Worm (Caenorhabditis elegans) whole organism, early embryonic: ENCODE results near the gene catp-4.

Experiments used
- B0310.2 ChIP-seq: sonication (generic microtip); optimal IDR thresholded peaks from 2 replicates; lab custom pipeline; 2016; ENCODE audit warnings: mild to moderate bottlenecking, missing genetic modification characterization, missing compliant biosample characterization
- F13C5.2 ChIP-seq: sonication (generic microtip); optimal IDR thresholded peaks from 2 replicates; lab custom pipeline; 2017; ENCODE audit warnings: mild to moderate bottlenecking, missing genetic modification characterization, inconsistent platforms, missing compliant biosample characterization
- aly-1 ChIP-seq: sonication (generic microtip); optimal IDR thresholded peaks from 2 replicates; lab custom pipeline; 2016; ENCODE audit warnings: missing genetic modification characterization, missing compliant biosample characterization
- ama-1 ChIP-seq: fragments of 150-350 bp; optimal IDR thresholded peaks from 2 replicates; lab custom pipeline; 2014
- ceh-13 ChIP-seq: fragments of 200-800 bp; sonication (Bioruptor generic); optimal IDR thresholded peaks from 2 replicates; lab custom pipeline; 2018; ENCODE audit warnings: mild to moderate bottlenecking, missing genetic modification characterization, missing compliant biosample characterization
- ceh-36 ChIP-seq: sonication (generic microtip); optimal IDR thresholded peaks from 2 replicates; lab custom pipeline; 2016; ENCODE audit warnings: missing genetic modification characterization, inconsistent platforms, missing compliant biosample characterization
- ets-7 ChIP-seq: sonication (generic microtip); optimal IDR thresholded peaks from 2 replicates; lab custom pipeline; 2016; ENCODE audit warnings: missing genotype, missing genetic modification characterization, missing compliant biosample characterization
- flt-1 ChIP-seq: fragments of 200-800 bp; sonication (Bioruptor generic); IDR thresholded peaks from 2 replicates; pipeline ENCODE4 v1.3.6; 2022; ENCODE audit warnings: missing genetic modification characterization, missing compliant biosample characterization
- hmbx-1 ChIP-seq: sonication (generic microtip); optimal IDR thresholded peaks from 2 replicates; lab custom pipeline; 2016; ENCODE audit warnings: mild to moderate bottlenecking, missing genetic modification characterization, missing compliant biosample characterization
- hmg-4 ChIP-seq: fragments of 200-800 bp; sonication (Bioruptor generic); optimal IDR thresholded peaks from 2 replicates; lab custom pipeline; 2018; ENCODE audit warnings: mild to moderate bottlenecking, missing genetic modification characterization, missing compliant biosample characterization
- hnd-1 ChIP-seq: sonication (generic microtip); optimal IDR thresholded peaks from 2 replicates; lab custom pipeline; 2016; ENCODE audit warnings: missing genetic modification characterization, missing compliant biosample characterization
- pes-1 ChIP-seq: fragments of 200-800 bp; sonication (Bioruptor generic); IDR thresholded peaks from 2 replicates; pipeline ENCODE4 v1.3.6; 2022; ENCODE audit warnings: missing genetic modification reagents, missing genetic modification characterization, missing compliant biosample characterization
- scrt-1 ChIP-seq: fragments of 200-800 bp; sonication (Bioruptor generic); IDR thresholded peaks from 2 replicates; pipeline ENCODE4 v1.3.6; 2022; ENCODE audit warnings: missing genetic modification characterization, missing compliant biosample characterization
- sea-1 ChIP-seq: fragments of 200-800 bp; sonication (Bioruptor generic); conservative IDR thresholded peaks from 2 replicates; pipeline ENCODE4 v1.3.6; 2022; ENCODE audit warnings: missing genetic modification characterization, missing compliant biosample characterization
- tbx-11 ChIP-seq: fragments of 200-800 bp; sonication (Bioruptor generic); IDR thresholded peaks from 2 replicates; pipeline ENCODE4 v1.3.6; 2022; ENCODE audit warnings: missing genetic modification characterization, missing compliant biosample characterization
- tbx-37 ChIP-seq: fragments of 200-800 bp; sonication (Bioruptor generic); conservative IDR thresholded peaks from 2 replicates; pipeline ENCODE4 v1.3.6; 2022; ENCODE audit warnings: missing genetic modification reagents, missing genetic modification characterization, missing compliant biosample characterization
- tra-4 ChIP-seq: sonication (generic microtip); optimal IDR thresholded peaks from 2 replicates; lab custom pipeline; 2017; ENCODE audit warnings: missing genetic modification characterization, missing compliant biosample characterization

catp-4 gene

DNA sequence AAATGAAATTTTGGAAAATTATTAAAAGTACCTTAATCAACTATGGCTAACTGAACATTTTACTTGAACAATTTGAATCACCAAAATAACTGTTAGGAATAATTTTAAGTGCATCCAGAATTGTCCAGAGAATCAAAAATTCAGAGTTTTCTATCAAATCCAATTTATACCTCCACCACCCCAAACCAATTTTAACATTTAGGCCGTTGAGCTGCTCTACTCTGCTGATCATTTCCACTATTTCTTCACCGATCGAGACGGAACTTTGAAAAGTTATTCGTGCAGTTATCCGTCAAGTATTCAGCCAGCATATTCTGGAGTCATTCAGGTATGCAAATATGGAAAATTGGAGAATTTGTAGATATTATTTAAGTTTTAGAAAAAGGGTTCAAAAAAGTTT lies 15.1 kb downstream of the catp-4 start:
- TF ChIP-seq sea-1 (GFP tag; lab: Robert Waterston, UW), result no peak
- no peak for TF ChIP-seq tbx-11
- TF ChIP-seq ceh-13 (GFP tag; lab: Kevin White, UChicago), result no peak
- TF ChIP-seq hnd-1 (tag; lab: Kevin White, UChicago), result no peak
- no peak for TF ChIP-seq tra-4 (tag; lab: Kevin White, UChicago)
- no peak for TF ChIP-seq flt-1 (GFP tag; lab: Robert Waterston, UW)
- TF ChIP-seq ceh-36 (tag; lab: Kevin White, UChicago), result no peak
- no peak for TF ChIP-seq B0310.2 (tag; lab: Kevin White, UChicago)

DNA sequence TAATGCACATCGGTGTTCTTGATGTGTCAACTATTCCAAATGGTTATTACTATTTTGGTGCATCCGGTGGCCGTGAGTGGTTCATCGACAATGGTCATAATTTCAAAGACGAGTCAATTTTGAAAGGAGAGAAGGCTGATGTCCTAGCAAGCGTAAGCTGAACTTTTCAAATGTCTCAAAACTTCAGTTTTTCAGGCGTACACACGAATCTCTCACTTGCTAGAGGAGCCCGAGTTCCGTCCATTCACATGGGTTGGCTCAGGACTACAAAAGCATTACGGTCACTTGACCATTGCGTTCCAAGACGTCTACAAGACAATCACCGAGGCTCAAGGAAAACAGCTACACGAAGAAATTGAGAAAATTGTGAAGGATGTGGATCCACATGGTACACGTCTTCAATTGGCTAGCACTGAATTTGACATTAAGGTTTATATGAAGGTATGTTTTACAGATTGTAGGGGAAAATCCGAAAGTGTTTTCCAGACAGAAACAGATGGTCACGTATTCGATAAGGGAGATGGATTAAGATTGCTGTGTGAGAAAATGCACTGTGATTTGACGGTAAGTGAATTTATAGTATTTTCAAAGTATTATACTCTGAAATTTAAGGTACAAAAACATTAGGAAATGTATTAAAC lies 16.0 kb downstream of the catp-4 start:
- TF ChIP-seq F13C5.2 (tag; lab: Kevin White, UChicago) (no peak), ama-1 (lab: Kevin White, UChicago) (no peak), sea-1 (GFP tag; lab: Robert Waterston, UW) (no peak), flt-1 (GFP tag; lab: Robert Waterston, UW) (no peak), scrt-1 (no peak), hnd-1 (tag; lab: Kevin White, UChicago) (no peak), ets-7 (tag; lab: Kevin White, UChicago) (no peak), B0310.2 (tag; lab: Kevin White, UChicago) (no peak)

DNA sequence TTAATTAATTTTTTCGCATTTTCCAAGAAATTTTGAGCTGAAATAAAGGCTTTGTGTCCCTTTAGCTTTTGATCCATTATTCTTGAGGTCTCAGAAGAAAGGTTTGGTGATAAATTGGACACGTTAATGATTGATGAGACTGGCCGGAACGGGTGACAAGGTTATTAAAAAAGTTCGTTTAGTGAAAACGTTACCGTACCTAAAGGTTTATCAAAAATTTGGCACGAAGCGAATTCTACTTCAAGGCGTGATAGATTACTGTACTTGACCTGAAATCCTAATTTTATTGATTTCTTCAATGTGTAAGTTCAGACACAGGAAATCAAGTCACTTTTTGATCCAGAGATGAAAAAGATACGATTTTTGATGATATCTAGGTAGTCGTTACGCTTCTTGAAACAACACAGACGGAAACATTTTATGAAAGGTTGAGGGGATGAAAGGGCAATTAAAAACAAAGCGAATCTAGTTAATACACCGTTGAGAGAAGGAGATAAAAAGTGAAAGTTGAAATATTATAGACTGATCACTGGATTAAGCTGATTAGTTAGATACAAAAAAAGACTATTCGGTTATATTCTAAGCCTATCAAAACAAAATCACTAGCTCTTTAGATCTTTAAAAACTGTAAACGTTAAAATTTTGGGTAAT lies 17.2 kb downstream of the catp-4 start:
- TF ChIP-seq tbx-11 (no peak), B0310.2 (tag; lab: Kevin White, UChicago) (no peak), hnd-1 (tag; lab: Kevin White, UChicago) (no peak), scrt-1 (no peak)

DNA sequence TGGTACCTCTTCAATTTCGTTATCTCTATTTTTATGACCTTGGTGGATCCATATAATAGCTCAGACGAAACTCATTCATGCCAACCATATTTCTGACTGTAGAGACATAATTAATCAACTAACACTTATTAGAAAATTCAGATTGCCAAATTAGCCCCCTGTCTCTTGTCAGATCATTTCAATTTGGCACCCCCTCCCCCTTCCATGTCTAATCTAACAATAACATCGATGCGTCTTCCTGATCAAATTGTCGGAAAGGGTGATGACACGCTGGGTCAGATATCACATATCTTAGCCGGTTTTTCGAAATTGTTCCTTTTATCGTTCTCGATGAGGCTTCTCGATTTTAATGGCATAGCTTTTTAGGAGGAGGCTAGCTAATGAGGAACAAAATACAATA lies 17.9 kb downstream of the catp-4 start:
- TF ChIP-seq tbx-37 (GFP tag; lab: Robert Waterston, UW) (no peak), sea-1 (GFP tag; lab: Robert Waterston, UW) (no peak), ama-1 (lab: Kevin White, UChicago) (no peak)

DNA sequence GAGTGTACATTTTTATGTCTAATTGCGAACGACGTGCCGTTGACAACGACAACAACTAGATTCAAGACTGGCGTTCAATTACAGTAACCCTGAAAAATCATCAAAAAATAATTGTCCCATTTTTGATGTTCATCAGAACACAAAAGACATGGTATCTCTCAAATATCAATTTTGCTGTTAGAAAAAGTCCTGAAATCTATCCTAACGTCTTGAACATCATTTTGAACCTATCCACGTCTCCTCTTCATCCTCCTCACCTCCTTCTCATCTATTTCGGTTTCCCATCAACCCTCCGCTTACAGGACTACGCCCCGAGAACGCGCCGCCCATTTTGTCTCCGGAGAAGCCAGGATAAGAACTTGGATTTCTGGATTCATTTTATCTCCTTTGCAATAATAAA lies 22.4 kb downstream of the catp-4 start, which contains the start of gene mltn-9:
mltn-9 (plus strand) TSS at position 301 of the 400 bp plus-strand sequence.
- no peak for TF ChIP-seq tbx-37 (GFP tag; lab: Robert Waterston, UW)
- TF ChIP-seq B0310.2 (tag; lab: Kevin White, UChicago), result no peak
- TF ChIP-seq hnd-1 (tag; lab: Kevin White, UChicago), result no peak
- TF ChIP-seq scrt-1, result no peak
- no peak for TF ChIP-seq hmg-4 (GFP tag; lab: Kevin White, UChicago)

DNA sequence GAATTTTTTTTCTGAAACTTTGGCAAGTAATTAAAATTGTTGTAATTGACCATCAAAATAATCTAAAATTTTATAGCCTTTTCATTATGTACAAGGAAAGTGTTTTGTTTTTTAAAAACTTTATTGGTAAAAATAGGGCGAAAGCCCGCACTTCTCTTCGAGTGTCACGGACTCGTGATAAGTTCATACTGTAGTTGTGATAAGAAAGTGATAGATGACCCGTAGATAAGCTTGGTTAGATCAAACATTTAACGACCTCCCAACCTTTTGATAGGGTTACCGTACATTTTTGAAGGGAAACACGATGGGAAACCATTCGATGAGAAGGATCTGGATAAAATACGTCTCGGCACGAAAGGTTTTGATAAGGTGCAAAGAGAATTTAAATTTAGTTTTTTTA lies 23.0 kb downstream of the catp-4 start:
- TF ChIP-seq hnd-1 (tag; lab: Kevin White, UChicago) (no peak), aly-1 (tag; lab: Kevin White, UChicago) (no peak)

DNA sequence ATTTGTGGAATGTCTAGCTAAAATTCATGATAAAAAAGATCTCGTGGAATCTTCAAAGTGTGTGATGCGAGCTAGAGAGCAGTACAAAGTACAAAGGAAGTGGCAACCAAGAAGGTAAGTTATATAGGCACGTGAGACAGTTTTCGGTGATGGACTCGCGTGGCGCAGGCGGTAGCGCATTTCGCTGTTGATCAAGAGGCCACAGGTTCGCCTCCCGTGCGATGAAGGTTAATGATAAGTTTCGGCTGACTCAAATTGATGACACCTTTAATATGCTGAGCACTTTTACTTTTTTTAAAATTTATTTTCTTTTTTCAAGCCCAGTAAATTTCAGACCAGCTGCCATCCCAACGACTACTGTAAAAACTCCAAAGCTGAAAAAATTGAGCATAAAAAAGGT lies 23.5 kb downstream of the catp-4 start:
- TF ChIP-seq B0310.2 (tag; lab: Kevin White, UChicago) (no peak), pes-1 (0 out of 2 replicates have a peak, but pooled peaks have one; percentile 25)

DNA sequence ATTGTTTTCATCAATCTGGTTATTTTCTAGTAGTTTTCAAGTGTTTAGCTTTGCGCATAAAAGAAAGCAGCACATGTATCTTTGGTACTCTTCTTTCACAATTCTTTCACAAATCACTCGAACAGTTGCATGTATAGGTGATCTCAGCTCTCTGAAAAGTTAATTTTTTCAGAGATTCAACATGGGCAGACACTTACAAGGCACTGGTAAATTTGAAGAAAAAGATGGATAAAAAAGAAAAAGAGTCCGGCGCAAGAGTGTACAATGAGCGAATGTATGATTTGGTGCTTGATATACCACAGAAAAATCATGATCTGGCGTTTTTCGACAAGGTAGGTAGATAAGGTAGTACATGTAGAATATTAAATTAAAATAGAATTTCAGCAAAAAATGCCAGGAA lies 24.8 kb downstream of the catp-4 start:
- TF ChIP-seq F13C5.2 (tag; lab: Kevin White, UChicago) (no peak), ets-7 (tag; lab: Kevin White, UChicago) (no peak), hmg-4 (GFP tag; lab: Kevin White, UChicago) (no peak), pes-1 (no peak), tra-4 (tag; lab: Kevin White, UChicago) (no peak), scrt-1 (no peak), tbx-11 (no peak), flt-1 (GFP tag; lab: Robert Waterston, UW) (no peak), hmbx-1 (no peak)

DNA sequence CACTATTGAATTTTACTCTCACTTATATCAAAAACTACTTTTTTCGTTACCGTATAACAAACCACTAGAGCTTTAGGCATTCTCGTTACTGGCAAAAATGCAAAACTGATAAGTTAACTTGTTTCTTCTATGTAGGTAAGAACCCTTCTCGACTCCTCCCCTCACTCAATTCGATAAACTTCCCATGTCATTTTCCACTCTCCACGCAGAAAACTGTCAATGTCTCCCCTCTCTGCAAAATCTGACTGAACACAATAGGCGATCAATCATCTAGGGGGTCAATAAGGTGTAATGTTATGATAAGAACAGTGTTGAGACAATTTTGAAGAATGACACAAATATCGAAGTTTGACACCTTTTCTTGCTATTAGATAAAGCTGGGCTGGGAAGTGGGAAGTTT lies 25.4 kb downstream of the catp-4 start:
- TF ChIP-seq hnd-1 (tag; lab: Kevin White, UChicago) (no peak), B0310.2 (tag; lab: Kevin White, UChicago) (no peak), scrt-1 (no peak), ets-7 (tag; lab: Kevin White, UChicago) (no peak), ama-1 (lab: Kevin White, UChicago) (no peak), aly-1 (tag; lab: Kevin White, UChicago) (no peak), tbx-11 (no peak), F13C5.2 (tag; lab: Kevin White, UChicago) (no peak), hmbx-1 (no peak), pes-1 (no peak), ceh-13 (GFP tag; lab: Kevin White, UChicago) (no peak), ceh-36 (tag; lab: Kevin White, UChicago) (no peak), sea-1 (GFP tag; lab: Robert Waterston, UW) (no peak), tbx-37 (GFP tag; lab: Robert Waterston, UW) (no peak), tra-4 (tag; lab: Kevin White, UChicago) (no peak), flt-1 (GFP tag; lab: Robert Waterston, UW) (no peak), hmg-4 (GFP tag; lab: Kevin White, UChicago) (no peak)
